Fruit fly (Drosophila melanogaster) S2 (cell line): Measurements from ENCODE around the gene CG14839.

Experiments used
- CG8478 ChIP-seq: fragments of >200 bp; optimal IDR thresholded peaks from 2 replicates; lab custom pipeline; 2018
- CTCF ChIP-seq, 2 experiments: fragments of >200 bp; optimal IDR thresholded peaks; 2 replicates each; lab custom pipeline; 2018

DNA sequence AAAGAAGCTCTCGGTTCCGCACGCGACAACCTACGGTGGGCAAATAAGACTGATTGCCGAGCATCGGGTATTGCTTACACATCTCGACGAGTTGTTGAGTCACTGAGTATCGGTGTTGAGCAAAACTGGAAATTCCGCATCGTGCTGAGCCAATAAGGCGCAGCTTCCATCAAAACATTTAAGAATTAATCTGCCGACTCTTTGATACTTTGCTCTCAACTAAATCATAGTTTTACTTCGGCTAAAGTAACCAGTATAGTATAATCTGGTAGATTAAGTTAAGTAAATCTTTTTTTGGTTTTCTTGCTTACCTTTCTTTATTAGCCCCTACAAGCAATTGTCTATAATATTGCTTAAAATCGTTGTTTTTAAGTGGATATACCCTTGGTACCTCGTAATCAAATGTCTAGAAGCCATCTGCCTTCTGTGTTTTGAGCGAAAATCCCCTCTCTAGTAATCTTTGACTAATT, 38.0 kb upstream of the CG14839 start, which contains the start of gene Sp212:
- TF ChIP-seq CTCF (optimal IDR thresholded peaks at IDR 0.05; lab: Kevin White, UChicago) (no peak), CG8478 (lab: Kevin White, UChicago) (no peak)
